Worm (Caenorhabditis elegans) whole organism, L4/young adult: ENCODE data around the gene dnj-15.

ENCODE experiments used
- dao-5 ChIP-seq: sonication (generic microtip); optimal IDR thresholded peaks from 2 replicates; lab custom pipeline; 2016; ENCODE audit warnings: missing genotype, missing genetic modification characterization, moderate library complexity, missing compliant biosample characterization
- him-1 ChIP-seq: sonication (generic microtip); optimal IDR thresholded peaks from 2 replicates; lab custom pipeline; 2016; ENCODE audit warnings: missing genotype, missing genetic modification reagents, missing genetic modification characterization, missing compliant biosample characterization

DNA sequence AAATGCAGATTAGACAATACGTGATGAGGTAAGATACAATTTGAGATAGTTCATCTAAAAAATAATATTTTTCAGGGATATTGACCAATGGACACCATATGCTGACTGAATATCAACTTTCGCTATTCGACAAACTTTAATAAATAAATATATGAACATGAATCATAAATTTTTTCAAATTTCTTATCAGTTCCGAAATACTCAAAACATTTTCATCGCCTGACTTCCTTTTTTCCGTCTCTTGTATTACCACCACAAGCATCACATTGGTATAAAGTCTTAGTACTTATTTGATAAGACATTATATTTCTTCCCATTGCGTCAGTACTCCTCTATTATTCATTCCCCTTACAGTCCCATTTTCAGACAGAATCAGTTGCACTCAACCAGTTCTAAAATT lies 24.0 kb upstream of the dnj-15 start, which contains the start of the genes K08D10.10 and R07C12.1:
- TF ChIP-seq him-1 (tag; lab: Kevin White, UChicago), result no peak
- TF ChIP-seq dao-5, result no peak
